Fruit fly (Drosophila melanogaster) Kc167 (cell line): ENCODE results near the gene EMC6.

ENCODE experiments used
- Sin3A ChIP-seq: fragments of >200 bp; optimal IDR thresholded peaks from 2 replicates; lab custom pipeline; 2018; ENCODE audit warnings: missing external identifiers
- h ChIP-seq: fragments of >200 bp; optimal IDR thresholded peaks from 3 replicates; lab custom pipeline; 2018; ENCODE audit warnings: missing external identifiers
- psq ChIP-seq: fragments of >200 bp; optimal IDR thresholded peaks from 2 replicates; lab custom pipeline; 2017; ENCODE audit warnings: missing external identifiers
- ttk ChIP-seq: sonication (Bioruptor generic); optimal IDR thresholded peaks from 2 replicates; lab custom pipeline; 2017; ENCODE audit warnings: missing external identifiers

DNA sequence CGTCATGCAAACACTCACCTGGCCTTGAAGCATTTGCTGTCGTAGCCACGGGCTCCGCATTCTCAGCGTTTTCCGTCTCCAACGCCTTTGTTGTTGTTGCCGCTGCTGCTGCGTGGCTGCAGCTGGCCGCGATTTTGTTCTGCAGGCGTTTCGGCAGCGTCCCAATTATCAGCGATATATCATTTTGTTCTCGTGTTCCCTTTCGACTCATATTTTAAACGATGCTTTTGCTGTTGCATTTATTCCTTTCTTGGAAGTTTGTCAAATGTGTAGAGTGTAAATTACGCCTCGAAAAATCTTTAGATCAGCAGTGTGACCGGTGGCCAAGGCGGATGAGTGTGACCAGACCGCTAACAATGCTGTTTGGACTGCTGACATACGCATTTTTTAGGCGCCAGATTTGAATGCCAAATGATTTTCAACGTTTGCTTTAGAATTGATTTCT lies 8.3 kb upstream of the EMC6 start, which contains the start of gene Smg6:
- TF ChIP-seq psq (no peak), h (lab: Kevin White, UChicago) (no peak), ttk (lab: Kevin White, UChicago) (no peak), Sin3A (lab: Kevin White, UChicago) (no peak)
